Fruit fly (Drosophila melanogaster): ENCODE data around the gene CG7246.
A peak's percentile ranks its signal among the peaks of the same experiment; 100 is the strongest.

CG7246 gene

dm6 chrX:9080962-9081361 lies at the start of gene CG7246, which contains the start of gene HP1b (continued):
- TF ChIP-seq Dref (GFP tag; IDR thresholded peaks at IDR 0.05) (peak; percentile 63), pum (GFP tag; optimal IDR thresholded peaks at IDR 0.05) (no peak), Xrp1 (GFP tag; IDR thresholded peaks at IDR 0.05) (peak; percentile 87), CG1603 (tag; optimal IDR thresholded peaks at IDR 0.05) (peak; percentile 54), CG12744 (GFP tag; optimal IDR thresholded peaks at IDR 0.05) (no peak), CG2116 (GFP tag; optimal IDR thresholded peaks at IDR 0.05) (peak; percentile 84), CG1647 (GFP tag; optimal IDR thresholded peaks at IDR 0.05) (peak; percentile 1), CG31224 (GFP tag; IDR thresholded peaks at IDR 0.05) (peak; percentile 64), dati (GFP tag; IDR thresholded peaks at IDR 0.05) (0 out of 2 replicates have a peak, but pooled peaks have one; percentile 29), Chrac-16 (GFP tag; optimal IDR thresholded peaks at IDR 0.05) (peak; percentile 48), CG2712 (tag; optimal IDR thresholded peaks at IDR 0.05) (peak; percentile 82), tx (GFP tag; optimal IDR thresholded peaks at IDR 0.05) (no peak), CG18764 (GFP tag; optimal IDR thresholded peaks at IDR 0.05) (peak; percentile 32), H15 (GFP tag; IDR thresholded peaks at IDR 0.05) (peak; percentile 66; the same call in 1 of the 3 replicates), gro (GFP tag; optimal IDR thresholded peaks at IDR 0.05) (peak; percentile 17), kni (GFP tag; optimal IDR thresholded peaks at IDR 0.05) (no peak), tup (GFP tag; optimal IDR thresholded peaks at IDR 0.05) (peak; percentile 26), Hr3 (GFP tag; optimal IDR thresholded peaks at IDR 0.05) (peak; percentile 50), knrl (GFP tag; IDR thresholded peaks at IDR 0.05; ENCODE audit: partially characterized antibody) (peak; percentile 84), CG2120 (GFP tag; optimal IDR thresholded peaks at IDR 0.05) (peak; percentile 81), CG16813 (GFP tag; IDR thresholded peaks at IDR 0.05; ENCODE audit: partially characterized antibody) (peak; percentile 71), Hsf (GFP tag; optimal IDR thresholded peaks at IDR 0.05) (peak; percentile 61), CG14441 (GFP tag; IDR thresholded peaks at IDR 0.05) (peak; percentile 74), CG13424 (tag; optimal IDR thresholded peaks at IDR 0.05) (peak; percentile 72), lab (GFP tag; optimal IDR thresholded peaks at IDR 0.05) (peak; percentile 78), Bgb (GFP tag; IDR thresholded peaks at IDR 0.05; ENCODE audit: partially characterized antibody) (peak; percentile 72), CG17829 (tag; optimal IDR thresholded peaks at IDR 0.05) (peak; percentile 81), CG8290 (GFP tag; optimal IDR thresholded peaks at IDR 0.05) (peak; percentile 56), CG8290 (tag; optimal IDR thresholded peaks at IDR 0.05) (no peak), Dbx (GFP tag; IDR thresholded peaks at IDR 0.05) (peak; percentile 77), pzg (GFP tag; optimal IDR thresholded peaks at IDR 0.05) (peak; percentile 40), bowl (GFP tag; IDR thresholded peaks at IDR 0.05) (0 out of 2 replicates have a peak, but pooled peaks have one; percentile 50), PHDP (tag; optimal IDR thresholded peaks at IDR 0.05) (peak; percentile 68), Xbp1 (GFP tag; optimal IDR thresholded peaks at IDR 0.05) (peak; percentile 78), Ets97D (GFP tag; optimal IDR thresholded peaks at IDR 0.05) (peak; percentile 45), B-H1 (GFP tag; IDR thresholded peaks at IDR 0.05) (peak; percentile 65), CG31441 (GFP tag; IDR thresholded peaks at IDR 0.05) (peak; percentile 69), dysf (GFP tag; IDR thresholded peaks at IDR 0.05) (peak; percentile 74), CG17802 (tag; optimal IDR thresholded peaks at IDR 0.05) (peak; percentile 41), cato (GFP tag; optimal IDR thresholded peaks at IDR 0.05; ENCODE audit: borderline replicate concordance) (peak; percentile 43), vvl (GFP tag; IDR thresholded peaks at IDR 0.05) (peak; percentile 80), CG15696 (tag; optimal IDR thresholded peaks at IDR 0.05) (peak; percentile 58), phol (tag; optimal IDR thresholded peaks at IDR 0.05) (peak; percentile 98), CG10979 (tag; optimal IDR thresholded peaks at IDR 0.05) (peak; percentile 49), CG6272 (GFP tag; IDR thresholded peaks at IDR 0.05) (peak; percentile 81), CG11723 (GFP tag; optimal IDR thresholded peaks at IDR 0.05) (peak; percentile 13), dimm (GFP tag; IDR thresholded peaks at IDR 0.05) (no peak), al (GFP tag; IDR thresholded peaks at IDR 0.05) (peak; percentile 51), CG8388 (GFP tag; optimal IDR thresholded peaks at IDR 0.05) (peak; percentile 50), ATbp (GFP tag; optimal IDR thresholded peaks at IDR 0.05) (peak; percentile 15), CG1024 (GFP tag; IDR thresholded peaks at IDR 0.05) (peak; percentile 35; the same call in 1 of the 2 replicates)
